Fruit fly (Drosophila melanogaster) whole organism, embryonic: ENCODE measurements around the gene Cyp1.
A peak's percentile ranks its signal among the peaks of the same experiment; 100 is the strongest.

Source experiments
- Antp ChIP-seq: fragments of 200-800 bp; sonication (Bioruptor generic); optimal IDR thresholded peaks from 3 replicates; lab custom pipeline; 2016; ENCODE audit warnings: missing biosample characterization, missing genetic modification characterization
- Bteb2 ChIP-seq: fragments of 200-800 bp; sonication (Bioruptor generic); optimal IDR thresholded peaks from 2 replicates; lab custom pipeline; 2016; ENCODE audit warnings: missing biosample characterization, missing genetic modification characterization
- CG13894 ChIP-seq: fragments of 200-800 bp; sonication (Bioruptor generic); optimal IDR thresholded peaks from 3 replicates; lab custom pipeline; 2018; ENCODE audit warnings: missing biosample characterization, mild to moderate bottlenecking, missing genetic modification characterization, moderate library complexity
- CG14014 ChIP-seq: fragments of 200-800 bp; sonication (Bioruptor generic); IDR thresholded peaks from 2 replicates; pipeline ENCODE4 v1.3.6; 2022; ENCODE audit warnings: missing biosample characterization, missing genetic modification characterization
- CG14710 ChIP-seq: fragments of 200-800 bp; sonication (Bioruptor generic); optimal IDR thresholded peaks from 3 replicates; lab custom pipeline; 2019; ENCODE audit warnings: missing biosample characterization, mild to moderate bottlenecking, missing genetic modification characterization, moderate library complexity
- CG15269 ChIP-seq: fragments of 200-800 bp; sonication (Bioruptor generic); optimal IDR thresholded peaks from 2 replicates; lab custom pipeline; 2018; ENCODE audit warnings: missing biosample characterization, mild to moderate bottlenecking, missing genetic modification characterization, moderate library complexity
- CG1602 ChIP-seq: fragments of 200-800 bp; sonication (Bioruptor generic); optimal IDR thresholded peaks from 3 replicates; lab custom pipeline; 2016; ENCODE audit warnings: missing biosample characterization, missing genetic modification characterization
- CG16813 ChIP-seq: fragments of 200-800 bp; sonication (Bioruptor generic); IDR thresholded peaks from 3 replicates; pipeline ENCODE4 v1.3.6; 2022; ENCODE audit warnings: missing biosample characterization, missing genetic modification characterization; ENCODE audit not compliant: partially characterized antibody
- CG1832 ChIP-seq: fragments of 200-800 bp; sonication (Bioruptor generic); optimal IDR thresholded peaks from 2 replicates; lab custom pipeline; 2017; ENCODE audit warnings: missing biosample characterization, mild to moderate bottlenecking, missing genetic modification characterization, inconsistent platforms
- CG18619 ChIP-seq: fragments of 200-800 bp; sonication (Bioruptor generic); optimal IDR thresholded peaks from 3 replicates; lab custom pipeline; 2017; ENCODE audit warnings: missing biosample characterization, mild to moderate bottlenecking, missing genetic modification characterization
- CG31365 ChIP-seq: fragments of 200-800 bp; sonication (Bioruptor generic); optimal IDR thresholded peaks from 2 replicates; lab custom pipeline; 2018; ENCODE audit warnings: missing biosample characterization, mild to moderate bottlenecking, missing genetic modification characterization
- CG32772 ChIP-seq: fragments of 200-800 bp; sonication (Bioruptor generic); IDR thresholded peaks from 2 replicates; pipeline ENCODE4 v1.3.6; 2022; ENCODE audit warnings: missing biosample characterization, missing genetic modification characterization
- CG6813 ChIP-seq: fragments of 200-800 bp; sonication (Bioruptor generic); optimal IDR thresholded peaks from 2 replicates; lab custom pipeline; 2017; ENCODE audit warnings: missing biosample characterization, missing genetic modification characterization, mild to moderate bottlenecking, moderate library complexity, missing genetic modification reagents
- CG7372 ChIP-seq: fragments of 200-800 bp; sonication (Bioruptor generic); IDR thresholded peaks from 2 replicates; pipeline ENCODE4 v1.3.6; 2022; ENCODE audit warnings: missing biosample characterization, missing genetic modification characterization
- CG8089 ChIP-seq: fragments of 200-800 bp; sonication (Bioruptor generic); optimal IDR thresholded peaks from 3 replicates; lab custom pipeline; 2016; ENCODE audit warnings: missing biosample characterization, missing genetic modification characterization
- CG9727 ChIP-seq: fragments of 200-800 bp; sonication (Bioruptor generic); optimal IDR thresholded peaks from 3 replicates; lab custom pipeline; 2017; ENCODE audit warnings: missing biosample characterization, mild to moderate bottlenecking, missing genetic modification characterization
- CTCF ChIP-seq: fragments of 200-800 bp; sonication (Bioruptor generic); optimal IDR thresholded peaks from 2 replicates; lab custom pipeline; 2017; ENCODE audit warnings: missing biosample characterization, mild to moderate bottlenecking, missing genetic modification characterization, moderate library complexity
- Doc3 ChIP-seq: fragments of 200-800 bp; sonication (Bioruptor generic); IDR thresholded peaks from 3 replicates; pipeline ENCODE4 v1.3.6; 2022; ENCODE audit warnings: missing biosample characterization, missing genetic modification characterization; ENCODE audit not compliant: partially characterized antibody
- Fer2 ChIP-seq: fragments of 200-800 bp; sonication (Bioruptor generic); optimal IDR thresholded peaks from 2 replicates; lab custom pipeline; 2018; ENCODE audit warnings: missing biosample characterization, mild to moderate bottlenecking, missing genetic modification characterization, moderate library complexity
- GATAe ChIP-seq: fragments of 200-800 bp; sonication (Bioruptor generic); conservative IDR thresholded peaks from 2 replicates; pipeline ENCODE4 v1.3.6; 2022; ENCODE audit warnings: missing biosample characterization, missing genetic modification characterization
- Hr3 ChIP-seq: fragments of 200-800 bp; sonication (Bioruptor generic); optimal IDR thresholded peaks from 3 replicates; lab custom pipeline; 2016; ENCODE audit warnings: missing biosample characterization, missing genetic modification characterization
- Hr39 ChIP-seq: fragments of >200 bp; optimal IDR thresholded peaks from 2 replicates; lab custom pipeline; 2017
- Lim3 ChIP-seq: fragments of 200-800 bp; sonication (Bioruptor generic); IDR thresholded peaks from 2 replicates; pipeline ENCODE4 v1.3.6; 2022; ENCODE audit warnings: missing biosample characterization, missing genetic modification characterization
- Opbp ChIP-seq: fragments of 200-800 bp; sonication (Bioruptor generic); IDR thresholded peaks from 3 replicates; pipeline ENCODE4 v1.3.6; 2022; ENCODE audit warnings: missing biosample characterization, missing genetic modification characterization; ENCODE audit not compliant: partially characterized antibody
- Optix ChIP-seq: fragments of 200-800 bp; sonication (Bioruptor generic); IDR thresholded peaks from 3 replicates; pipeline ENCODE4 v1.3.6; 2022; ENCODE audit warnings: missing biosample characterization, missing genetic modification characterization
- Pdp1 ChIP-seq, 2 experiments: fragments of 200-800 bp; sonication (Bioruptor generic); optimal IDR thresholded peaks; 3 replicates each; lab custom pipeline; 2016; ENCODE audit warnings: missing biosample characterization in 2 of 2, missing genetic modification characterization in 2 of 2, mild to moderate bottlenecking in 1 of 2, moderate library complexity in 1 of 2
- Sin3A ChIP-seq: fragments of >200 bp; optimal IDR thresholded peaks from 2 replicates; lab custom pipeline; 2018
- Tbp ChIP-seq: fragments of >200 bp; optimal IDR thresholded peaks from 2 replicates; lab custom pipeline; 2018; ENCODE audit warnings: missing biosample characterization, missing genetic modification characterization
- ap ChIP-seq: fragments of 200-800 bp; sonication (Bioruptor generic); IDR thresholded peaks from 2 replicates; pipeline ENCODE4 v1.3.6; 2022; ENCODE audit warnings: missing biosample characterization, missing genetic modification characterization
- ash1 ChIP-seq: fragments of 200-800 bp; sonication (Bioruptor generic); optimal IDR thresholded peaks from 2 replicates; lab custom pipeline; 2018; ENCODE audit warnings: missing biosample characterization, mild to moderate bottlenecking, missing genetic modification characterization
- bowl ChIP-seq: fragments of 200-800 bp; sonication (Bioruptor generic); IDR thresholded peaks from 2 replicates; pipeline ENCODE4 v1.3.6; 2022; ENCODE audit warnings: missing biosample characterization, missing genetic modification characterization
- dati ChIP-seq: fragments of 200-800 bp; sonication (Bioruptor generic); IDR thresholded peaks from 2 replicates; pipeline ENCODE4 v1.3.6; 2022; ENCODE audit warnings: missing biosample characterization, missing genetic modification characterization
- fu2 ChIP-seq: fragments of 200-800 bp; sonication (Bioruptor generic); optimal IDR thresholded peaks from 2 replicates; lab custom pipeline; 2016; ENCODE audit warnings: missing biosample characterization, missing genetic modification characterization
- gce ChIP-seq: fragments of 200-800 bp; sonication (Bioruptor generic); IDR thresholded peaks from 3 replicates; pipeline ENCODE4 v1.3.6; 2022; ENCODE audit warnings: missing biosample characterization, missing genetic modification characterization
- grn ChIP-seq: fragments of 200-800 bp; sonication (Bioruptor generic); optimal IDR thresholded peaks from 3 replicates; lab custom pipeline; 2017; ENCODE audit warnings: missing biosample characterization, missing genetic modification characterization
- ham ChIP-seq: fragments of 200-800 bp; sonication (Bioruptor generic); IDR thresholded peaks from 2 replicates; pipeline ENCODE4 v1.3.6; 2022; ENCODE audit warnings: missing biosample characterization, missing genetic modification characterization
- kni ChIP-seq: fragments of 200-800 bp; sonication (Bioruptor generic); optimal IDR thresholded peaks from 3 replicates; lab custom pipeline; 2017; ENCODE audit warnings: mild to moderate bottlenecking, missing biosample characterization, missing genetic modification reagents, missing genetic modification characterization
- lola ChIP-seq, 3 experiments: fragments of >200 bp in 2 of 3; fragments of 200-800 bp in 1 of 3; sonication (Bioruptor generic) in 1 of 3; optimal IDR thresholded peaks; 2 replicates each; lab custom pipeline; 2017 to 2019; ENCODE audit warnings: missing biosample characterization in 3 of 3, missing genetic modification characterization in 3 of 3, mild to moderate bottlenecking in 1 of 3, moderate library complexity in 1 of 3
- maf-S ChIP-seq: fragments of 200-800 bp; sonication (Bioruptor generic); optimal IDR thresholded peaks from 2 replicates; lab custom pipeline; 2016; ENCODE audit warnings: missing biosample characterization, missing genetic modification characterization
- mam ChIP-seq: fragments of 200-800 bp; sonication (Bioruptor generic); optimal IDR thresholded peaks from 3 replicates; lab custom pipeline; 2016; ENCODE audit warnings: missing biosample characterization, missing genetic modification characterization
- pho ChIP-seq: fragments of 200-800 bp; sonication (Bioruptor generic); optimal IDR thresholded peaks from 2 replicates; lab custom pipeline; 2016; ENCODE audit warnings: missing biosample characterization, missing genetic modification characterization
- repo ChIP-seq: fragments of 200-800 bp; sonication (Bioruptor generic); optimal IDR thresholded peaks from 2 replicates; lab custom pipeline; 2016; ENCODE audit warnings: missing biosample characterization, missing genetic modification characterization
- sd ChIP-seq: fragments of 200-800 bp; sonication (Bioruptor generic); optimal IDR thresholded peaks from 3 replicates; lab custom pipeline; 2018; ENCODE audit warnings: missing biosample characterization, mild to moderate bottlenecking, missing genetic modification characterization, moderate library complexity
- slbo ChIP-seq: fragments of 200-800 bp; sonication (Bioruptor generic); IDR thresholded peaks from 2 replicates; pipeline ENCODE4 v1.3.6; 2022; ENCODE audit warnings: missing biosample characterization, missing genetic modification characterization
- slou ChIP-seq: fragments of 200-800 bp; sonication (Bioruptor generic); optimal IDR thresholded peaks from 3 replicates; lab custom pipeline; 2016; ENCODE audit warnings: missing biosample characterization, missing genetic modification characterization
- toy ChIP-seq: fragments of 200-800 bp; sonication (Bioruptor generic); IDR thresholded peaks from 2 replicates; pipeline ENCODE4 v1.3.6; 2022; ENCODE audit warnings: missing biosample characterization, missing genetic modification characterization
- twi ChIP-seq: fragments of 200-800 bp; optimal IDR thresholded peaks from 2 replicates; lab custom pipeline; 2019; ENCODE audit warnings: missing biosample characterization, mild to moderate bottlenecking, missing genetic modification characterization, moderate library complexity
- vvl ChIP-seq: fragments of 200-800 bp; sonication (Bioruptor generic); IDR thresholded peaks from 2 replicates; pipeline ENCODE4 v1.3.6; 2022; ENCODE audit warnings: missing biosample characterization, missing genetic modification characterization
- wdn ChIP-seq: fragments of 200-800 bp; sonication (Bioruptor generic); IDR thresholded peaks from 2 replicates; pipeline ENCODE4 v1.3.6; 2022; ENCODE audit warnings: missing biosample characterization, missing genetic modification characterization
- zfh1 ChIP-seq: fragments of 200-800 bp; sonication (Bioruptor generic); IDR thresholded peaks from 3 replicates; pipeline ENCODE4 v1.3.6; 2022; ENCODE audit warnings: missing biosample characterization, missing genetic modification characterization

Cyp1 gene

DNA sequence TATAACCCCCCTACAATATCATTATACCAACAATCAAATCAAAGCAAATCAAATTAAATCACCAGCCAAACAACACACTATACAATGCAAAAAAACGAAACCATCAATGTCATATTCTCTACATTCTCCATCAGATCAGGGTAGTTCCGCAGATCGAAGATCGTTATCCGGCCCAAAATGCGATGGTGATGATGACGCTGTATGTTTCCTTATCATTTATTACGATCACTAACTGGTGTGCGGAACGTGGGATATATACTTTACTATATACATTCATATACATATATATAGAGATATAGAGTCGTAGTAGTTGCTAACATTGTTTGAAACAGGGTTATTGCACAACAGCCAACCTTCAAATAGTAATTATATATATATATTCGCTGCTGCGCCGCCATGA, 38.9 kb downstream of the Cyp1 start:
- no peak for TF ChIP-seq CG9727 (GFP tag; lab: Kevin White, UChicago)
- TF ChIP-seq Pdp1 (GFP tag; optimal IDR thresholded peaks at IDR 0.05; lab: Kevin White, UChicago), result peak in 1 of 2 experiments; percentile 44
- no peak for TF ChIP-seq Bteb2 (GFP tag; lab: Kevin White, UChicago)
- TF ChIP-seq Optix (GFP tag; lab: Robert Waterston, UW), result no peak
- TF ChIP-seq CG13894 (tag; lab: Kevin White, UChicago), result peak; percentile 78
- TF ChIP-seq grn (GFP tag; lab: Kevin White, UChicago), result peak; percentile 60
- TF ChIP-seq CG6813 (GFP tag; lab: Kevin White, UChicago), result peak; percentile 10

DNA sequence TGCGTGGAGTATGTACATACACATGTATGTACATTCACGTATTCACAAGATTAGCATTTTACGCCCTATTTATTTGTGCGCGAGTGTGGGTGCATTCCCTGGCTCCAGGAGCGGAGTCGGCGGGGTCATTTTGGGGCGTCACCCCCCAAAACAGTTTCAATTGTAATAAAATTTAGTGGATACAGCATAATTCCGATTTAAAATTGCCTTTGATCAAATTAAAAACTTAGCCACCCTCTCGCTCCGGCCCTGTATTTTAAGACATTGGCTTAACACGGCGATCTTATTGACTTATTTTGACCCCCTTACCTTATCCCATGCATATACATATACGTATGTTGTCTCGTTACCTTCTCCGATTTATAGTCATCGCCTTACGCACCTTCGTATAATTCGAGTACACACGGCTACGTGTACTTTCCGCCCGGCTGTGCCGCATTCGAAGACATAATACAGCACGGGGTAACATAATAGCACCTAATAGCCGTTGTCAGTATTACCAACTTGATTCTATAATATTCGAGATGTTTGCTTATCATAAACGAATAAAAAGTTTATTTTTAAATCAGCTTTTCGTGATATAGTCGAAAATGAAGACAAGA, 40.7 kb downstream of the Cyp1 start:
- TF ChIP-seq ash1 (GFP tag; lab: Kevin White, UChicago) (peak; percentile 39), Hr3 (peak; percentile 85), CG8089 (GFP tag; lab: Kevin White, UChicago) (peak; percentile 71), dati (GFP tag; lab: Robert Waterston, UW) (peak; percentile 69), Tbp (GFP tag; lab: Kevin White, UChicago) (no peak), maf-S (GFP tag; lab: Kevin White, UChicago) (peak; percentile 55), repo (peak; percentile 22), GATAe (GFP tag; lab: Robert Waterston, UW) (no peak), CG14014 (GFP tag; lab: Robert Waterston, UW) (peak; percentile 82), Fer2 (tag; lab: Kevin White, UChicago) (peak; percentile 29), CTCF (GFP tag; lab: Kevin White, UChicago) (peak; percentile 48), CG15269 (peak; percentile 80), slou (GFP tag; lab: Kevin White, UChicago) (peak; percentile 30), Hr39 (lab: Kevin White, UChicago) (no peak), CG31365 (tag; lab: Kevin White, UChicago) (peak; percentile 10), kni (GFP tag; lab: Kevin White, UChicago) (peak; percentile 2), Antp (GFP tag; lab: Kevin White, UChicago) (peak; percentile 95), CG1832 (GFP tag; lab: Kevin White, UChicago) (no peak), bowl (GFP tag; lab: Robert Waterston, UW) (0 out of 2 replicates have a peak, but pooled peaks have one; percentile 51), CG18619 (GFP tag; lab: Kevin White, UChicago) (peak; percentile 65), CG1602 (GFP tag; lab: Kevin White, UChicago) (peak; percentile 69), ham (GFP tag; lab: Robert Waterston, UW) (peak; percentile 50; the same call in 1 of the 2 replicates), lola (GFP tag; optimal IDR thresholded peaks at IDR 0.05; lab: Kevin White, UChicago) (peak in 1 of 3 experiments; percentile 47), CG32772 (GFP tag; lab: Robert Waterston, UW) (peak; percentile 89), mam (GFP tag; lab: Kevin White, UChicago) (peak; percentile 96), wdn (GFP tag; lab: Robert Waterston, UW) (peak; percentile 60), zfh1 (GFP tag; lab: Robert Waterston, UW) (peak; percentile 93), vvl (GFP tag; lab: Robert Waterston, UW) (peak; percentile 93), fu2 (peak; percentile 58), CG7372 (peak; percentile 89), ap (GFP tag; lab: Robert Waterston, UW) (peak; percentile 80), CG14710 (tag; lab: Kevin White, UChicago) (peak; percentile 39), pho (GFP tag; lab: Kevin White, UChicago) (peak; percentile 55), Opbp (GFP tag; lab: Robert Waterston, UW) (peak; percentile 56; the same call in 2 of the 3 replicates), Sin3A (lab: Kevin White, UChicago) (no peak), twi (tag; lab: Kevin White, UChicago) (peak; percentile 19), CG16813 (GFP tag; lab: Robert Waterston, UW) (peak; percentile 56; the same call in 2 of the 3 replicates), slbo (GFP tag; lab: Robert Waterston, UW) (peak; percentile 94), Lim3 (GFP tag; lab: Robert Waterston, UW) (peak; percentile 58; the same call in 1 of the 2 replicates), Doc3 (GFP tag; lab: Robert Waterston, UW) (no peak), gce (peak; percentile 84), toy (GFP tag; lab: Robert Waterston, UW) (peak; percentile 67), sd (tag; lab: Kevin White, UChicago) (peak; percentile 66)
